Worm (Caenorhabditis elegans) whole organism, mixed stage, embryonic: ENCODE data around the gene cbp-2.

Experiments used
- blmp-1 ChIP-seq: fragments of 150-350 bp; optimal IDR thresholded peaks from 2 replicates; lab custom pipeline; 2014; ENCODE audit warnings: missing biosample characterization, missing genetic modification characterization
- ceh-39 ChIP-seq: fragments of 150-350 bp; optimal IDR thresholded peaks from 2 replicates; lab custom pipeline; 2014; ENCODE audit warnings: missing biosample characterization, missing genetic modification characterization
- ces-1 ChIP-seq: fragments of 150-350 bp; optimal IDR thresholded peaks from 2 replicates; lab custom pipeline; 2014; ENCODE audit warnings: missing biosample characterization, missing genetic modification reagents, missing genetic modification characterization
- drap-1 ChIP-seq: fragments of 200-800 bp; sonication (Bioruptor generic); optimal IDR thresholded peaks from 3 replicates; lab custom pipeline; 2018; ENCODE audit warnings: mild to moderate bottlenecking, missing genetic modification characterization, missing compliant biosample characterization
- elt-3 ChIP-seq: fragments of 150-350 bp; optimal IDR thresholded peaks from 2 replicates; lab custom pipeline; 2014; ENCODE audit warnings: missing biosample characterization, missing genetic modification characterization
- flh-1 ChIP-seq: fragments of 200-800 bp; sonication (Bioruptor generic); optimal IDR thresholded peaks from 2 replicates; lab custom pipeline; 2018; ENCODE audit warnings: mild to moderate bottlenecking, missing genetic modification characterization, moderate library complexity, missing compliant biosample characterization
- ham-2 ChIP-seq: fragments of 200-800 bp; sonication (Bioruptor generic); optimal IDR thresholded peaks from 2 replicates; lab custom pipeline; 2018; ENCODE audit warnings: mild to moderate bottlenecking, missing genetic modification characterization, missing compliant biosample characterization
- hlh-1 ChIP-seq: fragments of 150-350 bp; optimal IDR thresholded peaks from 2 replicates; lab custom pipeline; 2014; ENCODE audit warnings: missing biosample characterization, missing genetic modification reagents, missing genetic modification characterization
- mab-5 ChIP-seq: fragments of 150-350 bp; optimal IDR thresholded peaks from 2 replicates; lab custom pipeline; 2014; ENCODE audit warnings: missing biosample characterization, missing genetic modification characterization
- mep-1 ChIP-seq: fragments of 150-350 bp; optimal IDR thresholded peaks from 2 replicates; lab custom pipeline; 2017; ENCODE audit warnings: missing biosample characterization, missing genetic modification reagents, missing genetic modification characterization, inconsistent platforms
- mls-2 ChIP-seq: sonication (generic microtip); optimal IDR thresholded peaks from 2 replicates; lab custom pipeline; 2016; ENCODE audit warnings: mild to moderate bottlenecking, missing genetic modification characterization, moderate library complexity, missing compliant biosample characterization
- nhr-12 ChIP-seq: fragments of 150-350 bp; optimal IDR thresholded peaks from 2 replicates; lab custom pipeline; 2014; ENCODE audit warnings: missing biosample characterization, missing genetic modification characterization
- nhr-2 ChIP-seq: fragments of 150-350 bp; optimal IDR thresholded peaks from 2 replicates; lab custom pipeline; 2014; ENCODE audit warnings: missing biosample characterization, missing genetic modification characterization
- nhr-237 ChIP-seq: fragments of 150-350 bp; optimal IDR thresholded peaks from 2 replicates; lab custom pipeline; 2014; ENCODE audit warnings: missing biosample characterization, missing genetic modification characterization
- nhr-76 ChIP-seq: sonication (generic microtip); optimal IDR thresholded peaks from 2 replicates; lab custom pipeline; 2017; ENCODE audit warnings: missing biosample characterization, missing genetic modification characterization
- pha-4 ChIP-seq: fragments of 150-350 bp; optimal IDR thresholded peaks from 2 replicates; lab custom pipeline; 2018; ENCODE audit warnings: missing biosample characterization, missing genetic modification reagents, missing genetic modification characterization
- sem-2 ChIP-seq: fragments of 200-800 bp; sonication (Bioruptor generic); optimal IDR thresholded peaks from 2 replicates; lab custom pipeline; 2018; ENCODE audit warnings: mild to moderate bottlenecking, missing genetic modification characterization, missing compliant biosample characterization
- zip-8 ChIP-seq: fragments of 150-350 bp; optimal IDR thresholded peaks from 2 replicates; lab custom pipeline; 2014; ENCODE audit warnings: missing biosample characterization, missing genetic modification characterization
- ztf-11 ChIP-seq: fragments of 150-350 bp; optimal IDR thresholded peaks from 2 replicates; lab custom pipeline; 2014; ENCODE audit warnings: missing biosample characterization, missing genetic modification characterization

The cbp-2 gene

DNA sequence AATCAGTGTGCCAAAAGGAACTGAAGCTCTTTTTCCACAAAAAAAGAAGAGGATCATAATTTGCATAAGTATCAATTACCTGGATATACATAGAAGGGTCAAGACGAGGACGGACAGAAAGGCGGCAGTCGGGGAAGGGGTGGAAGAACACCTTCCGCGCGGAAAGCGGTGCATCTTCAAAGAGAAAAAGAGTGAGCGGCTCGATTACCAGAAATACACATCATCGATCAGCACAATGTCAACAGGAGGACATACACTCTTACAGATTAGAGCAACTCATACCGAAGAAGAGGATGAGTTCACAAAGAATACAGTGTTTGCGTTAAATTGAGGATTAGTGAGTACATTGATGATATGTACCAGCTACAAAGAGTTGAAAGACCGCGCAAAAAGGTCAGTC, 46.4 kb downstream of the cbp-2 start:
- TF ChIP-seq nhr-2 (tag; lab: Kevin White, UChicago), result peak; percentile 77
- TF ChIP-seq ceh-39 (tag; lab: Kevin White, UChicago), result no peak

DNA sequence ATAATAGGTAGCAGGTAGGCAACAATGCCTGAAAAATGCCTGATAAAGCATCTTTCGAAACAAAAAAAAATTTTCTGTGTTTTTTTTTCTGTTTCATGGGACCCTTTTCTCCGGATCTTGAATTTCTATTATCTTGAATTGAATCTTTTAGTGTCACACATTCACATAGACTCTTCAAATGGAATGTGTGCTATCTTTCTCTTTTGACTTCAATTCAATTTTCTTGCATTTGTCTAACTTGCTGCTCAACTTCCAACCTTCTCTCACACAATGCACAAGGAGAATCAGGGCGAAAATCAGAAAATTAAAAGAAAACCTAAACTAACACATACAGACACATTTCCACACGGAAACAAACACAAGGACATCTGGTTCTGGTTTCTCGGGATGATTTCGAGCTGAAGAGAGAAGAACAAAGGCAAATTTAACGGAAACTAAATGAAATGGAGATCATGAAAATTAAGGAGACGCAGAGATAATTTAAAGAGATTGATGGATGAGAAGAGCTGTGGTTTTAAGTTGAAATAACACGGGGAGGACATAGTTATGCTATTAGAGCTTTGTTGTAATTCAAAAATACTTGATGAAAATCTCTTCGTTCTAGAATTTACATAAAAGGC, 49.3 kb downstream of the cbp-2 start:
- TF ChIP-seq ces-1 (GFP tag; lab: Kevin White, UChicago) (peak; percentile 66), ztf-11 (no peak)

DNA sequence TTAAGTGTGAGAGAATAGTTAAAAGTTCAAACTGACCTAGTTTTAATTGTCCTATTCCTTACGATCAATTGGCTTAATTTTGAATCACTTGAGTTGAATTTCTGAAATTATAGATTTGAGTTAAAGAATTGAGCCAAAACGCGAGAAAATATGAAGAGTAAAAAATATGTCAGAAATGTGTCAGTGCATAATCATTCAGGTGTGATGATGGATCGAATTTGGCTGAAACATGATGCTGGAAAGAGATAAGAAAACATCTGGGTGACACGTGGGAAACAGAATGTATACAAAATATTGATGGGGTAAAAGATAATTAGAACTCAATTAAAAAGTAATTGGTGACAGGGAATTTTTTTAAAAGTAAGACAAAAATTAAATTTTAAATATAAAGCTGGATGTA, 50.8 kb downstream of the cbp-2 start, which contains the start of gene R10E12.2:
Gene R10E12.2, minus strand, starts transcription at position 101 of the 400 bp plus-strand sequence.
- TF ChIP-seq nhr-237 (tag; lab: Kevin White, UChicago) (no peak), zip-8 (tag; lab: Kevin White, UChicago) (no peak), mab-5 (no peak), elt-3 (no peak), nhr-76 (no peak), mep-1 (tag; lab: Kevin White, UChicago) (no peak), sem-2 (GFP tag; lab: Kevin White, UChicago) (no peak), pha-4 (tag; lab: Kevin White, UChicago) (no peak), ceh-39 (tag; lab: Kevin White, UChicago) (no peak), drap-1 (GFP tag; lab: Kevin White, UChicago) (no peak), ces-1 (GFP tag; lab: Kevin White, UChicago) (no peak), ham-2 (GFP tag; lab: Kevin White, UChicago) (no peak), blmp-1 (tag; lab: Kevin White, UChicago) (no peak), mls-2 (tag; lab: Kevin White, UChicago) (no peak), nhr-12 (tag; lab: Kevin White, UChicago) (no peak), hlh-1 (no peak), flh-1 (GFP tag; lab: Kevin White, UChicago) (no peak), nhr-2 (tag; lab: Kevin White, UChicago) (no peak)
